Fruit fly (Drosophila melanogaster) whole organism, prepupa: Measurements from ENCODE around the gene CG17776.

Experiments
- CG10669 ChIP-seq: fragments of 200-800 bp; sonication (Bioruptor generic); optimal IDR thresholded peaks from 3 replicates; lab custom pipeline; 2018; ENCODE audit warnings: missing biosample characterization, mild to moderate bottlenecking, missing genetic modification characterization, moderate library complexity
- CG11762 ChIP-seq: fragments of 200-800 bp; sonication (Bioruptor generic); optimal IDR thresholded peaks from 3 replicates; lab custom pipeline; 2016; ENCODE audit warnings: missing biosample characterization, missing genetic modification characterization; ENCODE audit not compliant: insufficient read depth
- CG15336 ChIP-seq: fragments of 200-800 bp; sonication (Bioruptor generic); IDR thresholded peaks from 2 replicates; pipeline ENCODE4 v1.3.6; 2022; ENCODE audit warnings: missing biosample characterization, missing genetic modification characterization
- CG3032 ChIP-seq: fragments of 200-800 bp; optimal IDR thresholded peaks from 2 replicates; lab custom pipeline; 2019; ENCODE audit warnings: missing biosample characterization, mild to moderate bottlenecking, missing genetic modification characterization, moderate library complexity
- CG31627 ChIP-seq: fragments of 200-800 bp; sonication (Bioruptor generic); optimal IDR thresholded peaks from 3 replicates; lab custom pipeline; 2016; ENCODE audit warnings: missing biosample characterization, missing genetic modification characterization
- CG32006 ChIP-seq: fragments of 200-800 bp; sonication (Bioruptor generic); optimal IDR thresholded peaks from 3 replicates; lab custom pipeline; 2017; ENCODE audit warnings: missing biosample characterization, mild to moderate bottlenecking, missing genetic modification characterization
- CG34406 ChIP-seq: fragments of 200-800 bp; sonication (Bioruptor generic); optimal IDR thresholded peaks from 3 replicates; lab custom pipeline; 2016; ENCODE audit warnings: missing biosample characterization, missing genetic modification characterization
- CG4318 ChIP-seq: fragments of 200-800 bp; sonication (Bioruptor generic); optimal IDR thresholded peaks from 3 replicates; lab custom pipeline; 2017; ENCODE audit warnings: missing biosample characterization, mild to moderate bottlenecking, missing genetic modification characterization
- CG6163 ChIP-seq: fragments of 200-800 bp; sonication (Bioruptor generic); IDR thresholded peaks from 3 replicates; pipeline ENCODE4 v1.3.6; 2022; ENCODE audit warnings: missing biosample characterization, missing genetic modification characterization
- CG6276 ChIP-seq: fragments of 200-800 bp; sonication (Bioruptor generic); optimal IDR thresholded peaks from 2 replicates; lab custom pipeline; 2017; ENCODE audit warnings: missing biosample characterization, mild to moderate bottlenecking, missing genetic modification characterization
- CG6792 ChIP-seq: fragments of 200-800 bp; sonication (Bioruptor generic); optimal IDR thresholded peaks from 3 replicates; lab custom pipeline; 2016; ENCODE audit warnings: missing biosample characterization, missing genetic modification characterization
- CG6808 ChIP-seq: fragments of 200-800 bp; sonication (Bioruptor generic); optimal IDR thresholded peaks from 3 replicates; lab custom pipeline; 2017; ENCODE audit warnings: missing biosample characterization, missing genetic modification characterization, mild to moderate bottlenecking, moderate library complexity, missing genetic modification reagents
- CG6854 ChIP-seq: fragments of 200-800 bp; sonication (Bioruptor generic); optimal IDR thresholded peaks from 2 replicates; lab custom pipeline; 2017; ENCODE audit warnings: missing biosample characterization, mild to moderate bottlenecking, missing genetic modification characterization
- CG8119 ChIP-seq: fragments of 200-800 bp; sonication (Bioruptor generic); IDR thresholded peaks from 3 replicates; pipeline ENCODE4 v1.3.6; 2022; ENCODE audit warnings: missing biosample characterization, missing genetic modification characterization
- Ets21C ChIP-seq: fragments of 200-800 bp; sonication (Bioruptor generic); optimal IDR thresholded peaks from 3 replicates; lab custom pipeline; 2016; ENCODE audit warnings: missing biosample characterization, missing genetic modification characterization
- Ets96B ChIP-seq: fragments of 200-800 bp; optimal IDR thresholded peaks from 2 replicates; lab custom pipeline; 2019; ENCODE audit warnings: missing biosample characterization, mild to moderate bottlenecking, missing genetic modification characterization, moderate library complexity
- Hr4 ChIP-seq: fragments of 200-800 bp; sonication (Bioruptor generic); optimal IDR thresholded peaks from 3 replicates; lab custom pipeline; 2016; ENCODE audit warnings: missing biosample characterization, missing genetic modification characterization
- Lpt ChIP-seq: fragments of 200-800 bp; sonication (Bioruptor generic); optimal IDR thresholded peaks from 3 replicates; lab custom pipeline; 2016; ENCODE audit warnings: missing biosample characterization, missing genetic modification characterization
- Smox ChIP-seq: fragments of 200-800 bp; sonication (Bioruptor generic); optimal IDR thresholded peaks from 3 replicates; lab custom pipeline; 2016; ENCODE audit warnings: missing biosample characterization, missing genetic modification characterization
- Sox102F ChIP-seq: fragments of 200-800 bp; sonication (Bioruptor generic); optimal IDR thresholded peaks from 2 replicates; lab custom pipeline; 2016; ENCODE audit warnings: missing biosample characterization, mild to moderate bottlenecking, missing genetic modification characterization
- Sox14 ChIP-seq: fragments of 200-800 bp; sonication (Bioruptor generic); optimal IDR thresholded peaks from 3 replicates; lab custom pipeline; 2016; ENCODE audit warnings: missing biosample characterization, missing genetic modification characterization
- Sox15 ChIP-seq: fragments of 200-800 bp; sonication (Bioruptor generic); optimal IDR thresholded peaks from 3 replicates; lab custom pipeline; 2016; ENCODE audit warnings: missing biosample characterization, missing genetic modification characterization
- achi ChIP-seq: fragments of 200-800 bp; sonication (Bioruptor generic); optimal IDR thresholded peaks from 3 replicates; lab custom pipeline; 2016; ENCODE audit warnings: missing biosample characterization, missing genetic modification characterization
- cyc ChIP-seq: fragments of 200-800 bp; sonication (Bioruptor generic); optimal IDR thresholded peaks from 3 replicates; lab custom pipeline; 2016; ENCODE audit warnings: missing biosample characterization, missing genetic modification characterization
- dsx ChIP-seq: fragments of 200-800 bp; optimal IDR thresholded peaks from 3 replicates; lab custom pipeline; 2019; ENCODE audit warnings: missing biosample characterization, mild to moderate bottlenecking, missing genetic modification characterization, moderate library complexity; ENCODE audit not compliant: poor library complexity, severe bottlenecking
- esn ChIP-seq: fragments of 200-800 bp; sonication (Bioruptor generic); optimal IDR thresholded peaks from 2 replicates; lab custom pipeline; 2016; ENCODE audit warnings: missing biosample characterization, mild to moderate bottlenecking, missing genetic modification characterization, moderate library complexity
- fkh ChIP-seq: fragments of 200-800 bp; sonication (Bioruptor generic); optimal IDR thresholded peaks from 3 replicates; lab custom pipeline; 2017; ENCODE audit warnings: missing biosample characterization, mild to moderate bottlenecking, missing genetic modification characterization, moderate library complexity
- lz ChIP-seq: fragments of 200-800 bp; sonication (Bioruptor generic); optimal IDR thresholded peaks from 3 replicates; lab custom pipeline; 2016; ENCODE audit warnings: missing biosample characterization, missing genetic modification characterization
- net ChIP-seq: fragments of 200-800 bp; sonication (Bioruptor generic); optimal IDR thresholded peaks from 3 replicates; lab custom pipeline; 2016; ENCODE audit warnings: missing biosample characterization, missing genetic modification characterization
- svp ChIP-seq: fragments of 200-800 bp; sonication (Bioruptor generic); peaks from one replicate; lab custom pipeline; 2016; ENCODE audit warnings: missing biosample characterization, missing genetic modification characterization
- topi ChIP-seq: fragments of 200-800 bp; sonication (Bioruptor generic); optimal IDR thresholded peaks from 3 replicates; lab custom pipeline; 2016; ENCODE audit warnings: missing biosample characterization, missing genetic modification characterization
- vri ChIP-seq: fragments of 200-800 bp; sonication (Bioruptor generic); optimal IDR thresholded peaks from 3 replicates; lab custom pipeline; 2016; ENCODE audit warnings: missing biosample characterization, mild to moderate bottlenecking, missing genetic modification characterization

CG17776 gene

dm6 chrX:2175265-2175795, 9.2 kb upstream of the CG17776 start, which contains the start of gene Cyp4d14:
Gene Cyp4d14 (minus strand): TSS chrX:2175315.
- TF ChIP-seq svp (GFP tag; lab: Kevin White, UChicago) (peak; percentile 84), lz (GFP tag; lab: Kevin White, UChicago) (no peak)

DNA sequence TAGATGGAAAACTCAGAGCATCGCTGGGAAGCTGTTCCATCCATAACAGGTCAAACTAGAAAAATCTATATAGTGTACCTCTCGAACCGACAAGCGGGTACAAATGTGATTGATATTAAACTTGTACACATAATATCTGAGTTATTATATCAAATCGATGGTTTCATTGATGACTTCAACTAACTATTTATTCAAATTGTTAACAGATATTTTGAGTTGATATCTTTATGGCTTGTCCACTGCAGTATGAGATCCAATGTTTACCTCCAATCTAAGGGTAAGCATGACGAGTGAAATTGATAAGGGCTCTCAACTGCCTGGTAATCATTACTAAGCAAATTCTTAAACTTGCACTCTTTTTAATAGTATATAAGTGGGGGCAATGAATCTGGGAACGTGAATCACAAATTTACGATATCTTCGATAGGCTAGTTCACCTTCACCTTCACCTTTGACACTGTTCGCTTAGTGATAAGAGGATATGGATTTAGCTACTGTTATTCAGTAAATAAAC, 8.5 kb upstream of the CG17776 start, which contains the start of gene Cyp4d2:
Gene Cyp4d2, plus strand, starts transcription at position 51 of the 514 bp plus-strand sequence.
- no peak for TF ChIP-seq CG34406 (GFP tag; lab: Kevin White, UChicago)
- TF ChIP-seq CG6276 = no peak
- TF ChIP-seq fkh (GFP tag; lab: Kevin White, UChicago) = peak; percentile 30

- no peak for TF ChIP-seq dsx (GFP tag; lab: Kevin White, UChicago)
- no peak for TF ChIP-seq Lpt
- TF ChIP-seq net (GFP tag; lab: Kevin White, UChicago) = no peak
- no peak for TF ChIP-seq CG31627
- TF ChIP-seq Hr4 (GFP tag; lab: Kevin White, UChicago) = no peak
- TF ChIP-seq esn (GFP tag; lab: Kevin White, UChicago) = no peak
- TF ChIP-seq CG4318 (GFP tag; lab: Kevin White, UChicago) = no peak
- TF ChIP-seq CG6808 = no peak
- no peak for TF ChIP-seq CG8119 (GFP tag; lab: Robert Waterston, UW)
- no peak for TF ChIP-seq Sox102F (GFP tag; lab: Kevin White, UChicago)
- TF ChIP-seq CG15336 (GFP tag; lab: Robert Waterston, UW) = no peak
- no peak for TF ChIP-seq cyc (GFP tag; lab: Kevin White, UChicago)
- TF ChIP-seq CG11762 (GFP tag; lab: Kevin White, UChicago) = no peak
- no peak for TF ChIP-seq CG6276
- TF ChIP-seq Sox14 (GFP tag; lab: Kevin White, UChicago) = no peak
- no peak for TF ChIP-seq CG6854 (GFP tag; lab: Kevin White, UChicago)
These were observed 5.7 kb upstream of the CG17776 start, which contains the start of gene Cyp4ae1 for dm6 chrX:2178802-2179201. Gene Cyp4ae1 (plus strand): TSS chrX:2179007.

DNA sequence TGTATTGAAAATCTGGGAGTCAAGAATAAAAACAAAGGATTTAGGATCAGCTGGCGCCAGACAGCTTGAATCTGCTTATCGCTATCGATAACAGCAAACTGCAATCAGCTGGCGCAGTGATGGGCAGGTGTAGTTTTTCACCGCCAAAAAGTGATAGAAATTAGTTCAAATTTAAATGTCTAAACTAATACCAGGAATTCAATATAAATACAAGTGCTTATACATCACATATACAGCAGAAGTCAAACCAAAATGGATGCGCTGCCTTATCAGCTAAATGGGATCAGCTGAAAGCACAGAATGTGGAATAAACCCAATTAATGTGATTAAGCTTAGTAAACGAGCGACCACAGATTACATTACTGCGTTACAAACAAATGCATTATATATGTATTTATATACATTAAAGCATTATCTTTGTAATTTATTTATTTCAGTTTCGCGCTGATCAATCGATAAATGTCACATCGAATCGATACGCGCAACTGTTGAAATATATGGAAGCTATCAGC, 3.7 kb upstream of the CG17776 start, which contains the start of gene pn:
Gene pn, plus strand, starts transcription at position 462 of the 512 bp plus-strand sequence.
- TF ChIP-seq esn (GFP tag; lab: Kevin White, UChicago) (peak; percentile 9), CG4318 (GFP tag; lab: Kevin White, UChicago) (no peak), CG6792 (GFP tag; lab: Kevin White, UChicago) (no peak), topi (GFP tag; lab: Kevin White, UChicago) (no peak), CG6163 (GFP tag; lab: Robert Waterston, UW) (no peak), vri (GFP tag; lab: Kevin White, UChicago) (no peak), Ets21C (no peak), CG3032 (peak; percentile 2), svp (GFP tag; lab: Kevin White, UChicago) (peak; percentile 78), achi (GFP tag; lab: Kevin White, UChicago) (no peak)

DNA sequence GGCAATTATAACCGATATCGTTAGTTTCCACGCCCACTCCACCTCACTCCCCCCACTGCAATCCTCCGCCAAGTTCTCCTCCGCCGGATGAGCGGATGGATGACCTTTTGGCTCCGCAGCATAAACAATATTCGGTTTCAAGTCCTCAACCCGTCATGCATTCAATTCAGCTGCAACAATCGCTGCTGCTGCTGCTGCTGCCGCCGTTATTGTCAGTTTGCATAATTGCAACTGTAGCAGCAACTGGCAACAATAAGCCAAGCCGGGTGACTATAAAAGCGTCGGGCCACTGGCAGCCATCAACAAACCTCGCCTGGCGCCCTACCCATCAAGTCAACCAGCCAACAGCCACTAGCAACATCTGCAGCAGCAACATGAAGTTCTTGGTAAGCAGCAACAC, 2.0 kb downstream of the CG17776 start, which contains the start of gene CG17777:
Gene CG17777, plus strand, starts transcription at position 301 of the 400 bp plus-strand sequence.
- TF ChIP-seq CG32006 (no peak), Sox14 (GFP tag; lab: Kevin White, UChicago) (no peak), Smox (no peak), CG6792 (GFP tag; lab: Kevin White, UChicago) (no peak), Sox15 (GFP tag; lab: Kevin White, UChicago) (no peak), Lpt (no peak), Ets96B (tag; lab: Kevin White, UChicago) (no peak), CG10669 (GFP tag; lab: Kevin White, UChicago) (no peak), CG11762 (GFP tag; lab: Kevin White, UChicago) (no peak)
